Worm (Caenorhabditis elegans): Measurements from ENCODE around the gene gmeb-1.

Gene gmeb-1

ce11 chrII:19238-19637 is at the start of gene gmeb-1:
gmeb-1 (plus strand) TSS chrII:19538.
- TF ChIP-seq ztf-23 (GFP tag; IDR thresholded peaks at IDR 0.05) (no peak), ztf-29 (GFP tag; IDR thresholded peaks at IDR 0.05) (no peak), ref-1 (GFP tag; conservative IDR thresholded peaks at IDR 0.05) (no peak), med-1 (GFP tag; optimal IDR thresholded peaks at IDR 0.05; ENCODE audit: insufficient read depth) (no peak), klf-2 (GFP tag; conservative IDR thresholded peaks at IDR 0.05) (no peak), tab-1 (GFP tag; IDR thresholded peaks at IDR 0.05) (no peak), cog-1 (tag; optimal IDR thresholded peaks at IDR 0.05) (no peak), flt-1 (GFP tag; IDR thresholded peaks at IDR 0.05) (no peak), T22C8.4 (GFP tag; IDR thresholded peaks at IDR 0.05) (no peak)

ce11 chrII:586-985 is 18.8 kb upstream of the gmeb-1 start:
- TF ChIP-seq cog-1 (tag; optimal IDR thresholded peaks at IDR 0.05) = no peak

- TF ChIP-seq klf-2 (GFP tag; conservative IDR thresholded peaks at IDR 0.05) (no peak), cog-1 (tag; optimal IDR thresholded peaks at IDR 0.05) (no peak), ztf-23 (GFP tag; IDR thresholded peaks at IDR 0.05) (no peak), ztf-29 (GFP tag; IDR thresholded peaks at IDR 0.05) (no peak)
Observed at ce11 chrII:1334-1898, 17.9 kb upstream of the gmeb-1 start, which contains the start of gene 2L52.1. 2L52.1 (plus strand) TSS chrII:1848.

ce11 chrII:4793-5192 is 14.5 kb upstream of the gmeb-1 start:
- TF ChIP-seq tab-1 (GFP tag; IDR thresholded peaks at IDR 0.05) (no peak), flt-1 (GFP tag; IDR thresholded peaks at IDR 0.05) (no peak), T22C8.4 (GFP tag; IDR thresholded peaks at IDR 0.05) (no peak), ztf-29 (GFP tag; IDR thresholded peaks at IDR 0.05) (no peak), ref-1 (GFP tag; conservative IDR thresholded peaks at IDR 0.05) (no peak), klf-2 (GFP tag; conservative IDR thresholded peaks at IDR 0.05) (no peak), med-1 (GFP tag; optimal IDR thresholded peaks at IDR 0.05; ENCODE audit: insufficient read depth) (no peak), ztf-23 (GFP tag; IDR thresholded peaks at IDR 0.05) (no peak), cog-1 (tag; optimal IDR thresholded peaks at IDR 0.05) (no peak)

- TF ChIP-seq ref-1 (GFP tag; conservative IDR thresholded peaks at IDR 0.05) (no peak), ztf-23 (GFP tag; IDR thresholded peaks at IDR 0.05) (no peak), klf-2 (GFP tag; conservative IDR thresholded peaks at IDR 0.05) (no peak), cog-1 (tag; optimal IDR thresholded peaks at IDR 0.05) (no peak), T22C8.4 (GFP tag; IDR thresholded peaks at IDR 0.05) (no peak), ztf-29 (GFP tag; IDR thresholded peaks at IDR 0.05) (no peak), tab-1 (GFP tag; IDR thresholded peaks at IDR 0.05) (no peak), flt-1 (GFP tag; IDR thresholded peaks at IDR 0.05) (no peak), med-1 (GFP tag; optimal IDR thresholded peaks at IDR 0.05; ENCODE audit: insufficient read depth) (no peak)
Observed at ce11 chrII:6349-6748, 13.0 kb upstream of the gmeb-1 start, which contains the start of gene osta-1. osta-1 (plus strand) TSS chrII:6657.

- TF ChIP-seq ref-1 (GFP tag; conservative IDR thresholded peaks at IDR 0.05) (no peak), tab-1 (GFP tag; IDR thresholded peaks at IDR 0.05) (no peak)
Observed at ce11 chrII:8212-8611, 11.1 kb upstream of the gmeb-1 start.

ce11 chrII:11783-12182 is 7.6 kb upstream of the gmeb-1 start, which contains the start of gene best-4:
best-4 (minus strand) TSS chrII:11883.
- TF ChIP-seq ztf-23 (GFP tag; IDR thresholded peaks at IDR 0.05) (no peak), cog-1 (tag; optimal IDR thresholded peaks at IDR 0.05) (no peak), T22C8.4 (GFP tag; IDR thresholded peaks at IDR 0.05) (no peak), ref-1 (GFP tag; conservative IDR thresholded peaks at IDR 0.05) (no peak), med-1 (GFP tag; optimal IDR thresholded peaks at IDR 0.05; ENCODE audit: insufficient read depth) (no peak), ztf-29 (GFP tag; IDR thresholded peaks at IDR 0.05) (no peak), flt-1 (GFP tag; IDR thresholded peaks at IDR 0.05) (no peak), klf-2 (GFP tag; conservative IDR thresholded peaks at IDR 0.05) (no peak), tab-1 (GFP tag; IDR thresholded peaks at IDR 0.05) (no peak)

- no peak for TF ChIP-seq cog-1 (tag; optimal IDR thresholded peaks at IDR 0.05)
- no peak for TF ChIP-seq ztf-29 (GFP tag; IDR thresholded peaks at IDR 0.05)
- no peak for TF ChIP-seq flt-1 (GFP tag; IDR thresholded peaks at IDR 0.05)
- no peak for TF ChIP-seq klf-2 (GFP tag; conservative IDR thresholded peaks at IDR 0.05)
- no peak for TF ChIP-seq tab-1 (GFP tag; IDR thresholded peaks at IDR 0.05)
- no peak for TF ChIP-seq med-1 (GFP tag; optimal IDR thresholded peaks at IDR 0.05; ENCODE audit: insufficient read depth)
- TF ChIP-seq ztf-23 (GFP tag; IDR thresholded peaks at IDR 0.05) = no peak
- TF ChIP-seq T22C8.4 (GFP tag; IDR thresholded peaks at IDR 0.05) = no peak
- TF ChIP-seq ref-1 (GFP tag; conservative IDR thresholded peaks at IDR 0.05) = no peak
Observed at ce11 chrII:12685-13084, 6.7 kb upstream of the gmeb-1 start, which contains the start of gene best-3. best-3 (plus strand) TSS chrII:12985.

- peak; percentile 57 for TF ChIP-seq cog-1 (tag; optimal IDR thresholded peaks at IDR 0.05)
- TF ChIP-seq T22C8.4 (GFP tag; IDR thresholded peaks at IDR 0.05) = peak; percentile 32; the same call in 1 of the 2 replicates
- TF ChIP-seq med-1 (GFP tag; optimal IDR thresholded peaks at IDR 0.05; ENCODE audit: insufficient read depth) = no peak
- peak; percentile 53; the same call in 1 of the 2 replicates for TF ChIP-seq ztf-23 (GFP tag; IDR thresholded peaks at IDR 0.05)
Observed at ce11 chrII:18787-19186, 551 bp upstream of the gmeb-1 start.

ce11 chrII:21953-22352 is 2.6 kb downstream of the gmeb-1 start:
- TF ChIP-seq klf-2 (GFP tag; conservative IDR thresholded peaks at IDR 0.05) = no peak
- no peak for TF ChIP-seq cog-1 (tag; optimal IDR thresholded peaks at IDR 0.05)
- TF ChIP-seq tab-1 (GFP tag; IDR thresholded peaks at IDR 0.05) = no peak
- no peak for TF ChIP-seq ref-1 (GFP tag; conservative IDR thresholded peaks at IDR 0.05)

ce11 chrII:23025-23424 is 3.7 kb downstream of the gmeb-1 start, which contains the start of gene sqt-2:
sqt-2 (plus strand) TSS chrII:23325.
- TF ChIP-seq cog-1 (tag; optimal IDR thresholded peaks at IDR 0.05) (no peak), T22C8.4 (GFP tag; IDR thresholded peaks at IDR 0.05) (no peak), ztf-23 (GFP tag; IDR thresholded peaks at IDR 0.05) (no peak), klf-2 (GFP tag; conservative IDR thresholded peaks at IDR 0.05) (no peak), med-1 (GFP tag; optimal IDR thresholded peaks at IDR 0.05; ENCODE audit: insufficient read depth) (no peak), ztf-29 (GFP tag; IDR thresholded peaks at IDR 0.05) (no peak), ref-1 (GFP tag; conservative IDR thresholded peaks at IDR 0.05) (no peak), tab-1 (GFP tag; IDR thresholded peaks at IDR 0.05) (no peak), flt-1 (GFP tag; IDR thresholded peaks at IDR 0.05) (no peak)
